Fruit fly (Drosophila melanogaster) whole organism, embryonic: ENCODE measurements around the gene CG3071.

Experiments used
- B-H2 ChIP-seq: fragments of 200-800 bp; sonication (Bioruptor generic); optimal IDR thresholded peaks from 2 replicates; lab custom pipeline; 2018; ENCODE audit warnings: missing biosample characterization, mild to moderate bottlenecking, missing genetic modification characterization
- CG13296 ChIP-seq: fragments of 200-800 bp; sonication (Bioruptor generic); optimal IDR thresholded peaks from 3 replicates; lab custom pipeline; 2018; ENCODE audit warnings: missing biosample characterization, mild to moderate bottlenecking, missing genetic modification characterization
- CG2116 ChIP-seq: fragments of 200-800 bp; sonication (Bioruptor generic); optimal IDR thresholded peaks from 3 replicates; lab custom pipeline; 2018; ENCODE audit warnings: missing biosample characterization, mild to moderate bottlenecking, missing genetic modification characterization
- Poxn ChIP-seq: fragments of 200-800 bp; sonication (Bioruptor generic); IDR thresholded peaks from 2 replicates; pipeline ENCODE4 v1.3.6; 2022; ENCODE audit warnings: missing biosample characterization, missing genetic modification characterization
- Ssrp ChIP-seq: fragments of 200-800 bp; sonication (Bioruptor generic); optimal IDR thresholded peaks from 2 replicates; lab custom pipeline; 2018; ENCODE audit warnings: missing biosample characterization, mild to moderate bottlenecking, missing genetic modification characterization, moderate library complexity
- bowl ChIP-seq: fragments of 200-800 bp; sonication (Bioruptor generic); IDR thresholded peaks from 2 replicates; pipeline ENCODE4 v1.3.6; 2022; ENCODE audit warnings: missing biosample characterization, missing genetic modification characterization
- exex ChIP-seq: fragments of 200-800 bp; sonication (Bioruptor generic); optimal IDR thresholded peaks from 4 replicates; lab custom pipeline; 2018; ENCODE audit warnings: missing biosample characterization, mild to moderate bottlenecking, missing genetic modification characterization, moderate library complexity
- jumu ChIP-seq: fragments of 200-800 bp; sonication (Bioruptor generic); optimal IDR thresholded peaks from 3 replicates; lab custom pipeline; 2016; ENCODE audit warnings: missing biosample characterization, missing genetic modification characterization
- otp ChIP-seq: fragments of 200-800 bp; sonication (Bioruptor generic); IDR thresholded peaks from 3 replicates; pipeline ENCODE4, ENCODE4 v1.3.6; 2022; ENCODE audit warnings: missing biosample characterization, missing genetic modification characterization
- tio ChIP-seq: fragments of 200-800 bp; sonication (Bioruptor generic); optimal IDR thresholded peaks from 2 replicates; lab custom pipeline; 2017; ENCODE audit warnings: missing biosample characterization, missing genetic modification characterization, inconsistent platforms
- twi ChIP-seq: fragments of 200-800 bp; optimal IDR thresholded peaks from 2 replicates; lab custom pipeline; 2019; ENCODE audit warnings: missing biosample characterization, mild to moderate bottlenecking, missing genetic modification characterization, moderate library complexity

dm6 chrX:2258602-2259233 lies 3.9 kb upstream of the CG3071 start:
- no peak for TF ChIP-seq otp
- TF ChIP-seq Poxn (GFP tag; lab: Robert Waterston, UW), result no peak
- TF ChIP-seq Ssrp (tag; lab: Kevin White, UChicago), result no peak
- no peak for TF ChIP-seq CG13296 (GFP tag; lab: Kevin White, UChicago)
- TF ChIP-seq tio (GFP tag; lab: Kevin White, UChicago), result no peak
- no peak for TF ChIP-seq B-H2
- no peak for TF ChIP-seq jumu (GFP tag; lab: Kevin White, UChicago)
- TF ChIP-seq CG2116, result no peak
- no peak for TF ChIP-seq exex (tag; lab: Kevin White, UChicago)
- TF ChIP-seq bowl (GFP tag; lab: Robert Waterston, UW), result no peak
- TF ChIP-seq twi (tag; lab: Kevin White, UChicago), result no peak
